Fruit fly (Drosophila melanogaster): ENCODE measurements around the gene CG32260.

DNA sequence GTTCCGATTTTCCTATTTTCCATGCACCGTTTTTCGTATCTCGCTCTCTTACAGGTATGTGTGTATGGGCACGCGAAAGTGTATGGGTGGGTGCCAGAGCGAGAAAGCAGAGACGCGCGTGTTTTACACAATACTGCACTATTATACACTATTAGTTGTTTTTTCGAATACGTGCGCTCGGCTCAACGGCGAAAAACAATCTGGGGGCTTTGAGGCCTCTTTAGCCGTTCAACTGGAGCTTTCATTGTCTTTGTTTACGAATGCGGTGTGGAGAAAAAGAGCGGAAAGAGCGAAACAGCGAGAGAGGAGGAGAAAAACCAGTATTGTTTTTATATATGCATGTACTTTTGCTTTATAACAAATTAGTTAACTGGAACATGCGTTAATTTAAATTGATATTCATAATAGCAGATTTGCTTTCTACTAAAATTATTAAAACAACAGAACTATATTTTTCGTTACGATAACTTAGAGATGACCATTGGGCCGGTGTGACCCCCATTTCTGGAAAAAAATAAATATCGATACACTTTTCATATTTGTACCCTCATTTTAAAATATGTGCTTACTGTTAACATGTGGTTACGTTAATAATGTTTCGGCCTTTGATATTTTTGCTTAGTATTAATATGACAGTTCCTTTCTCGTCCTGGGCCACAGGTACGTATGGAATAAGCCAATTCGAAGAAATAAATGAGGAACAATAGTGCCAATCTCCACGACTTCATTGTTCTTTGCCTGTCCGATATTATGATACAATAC is 39.5 kb upstream of the CG32260 start, which contains the start of gene CG14995:
- TF ChIP-seq CG9948 (tag; optimal IDR thresholded peaks at IDR 0.05) (no peak), CG8301 (tag; optimal IDR thresholded peaks at IDR 0.05) (no peak)
